Fruit fly (Drosophila melanogaster) whole organism, pupa: ENCODE measurements around the gene CanA-14F.
A peak's percentile ranks its signal among the peaks of the same experiment; 100 is the strongest.

Experiments used
- CG10348 ChIP-seq: fragments of 200-800 bp; sonication (Bioruptor generic); IDR thresholded peaks from 2 replicates; pipeline ENCODE4 v1.3.6; 2022; ENCODE audit warnings: missing biosample characterization, missing genetic modification characterization
- CG12605 ChIP-seq: fragments of 200-800 bp; sonication (Bioruptor generic); IDR thresholded peaks from 2 replicates; pipeline ENCODE4 v1.3.6; 2022; ENCODE audit warnings: missing biosample characterization, missing genetic modification characterization
- CG13204 ChIP-seq: fragments of 200-800 bp; sonication (Bioruptor generic); optimal IDR thresholded peaks from 2 replicates; lab custom pipeline; 2018; ENCODE audit warnings: missing biosample characterization, mild to moderate bottlenecking, missing genetic modification characterization, moderate library complexity
- CG14655 ChIP-seq: fragments of 200-800 bp; sonication (Bioruptor generic); optimal IDR thresholded peaks from 3 replicates; lab custom pipeline; 2017; ENCODE audit warnings: mild to moderate bottlenecking, missing biosample characterization, missing genetic modification reagents, missing genetic modification characterization
- CG15710 ChIP-seq: fragments of 200-800 bp; sonication (Bioruptor generic); optimal IDR thresholded peaks from 2 replicates; lab custom pipeline; 2018; ENCODE audit warnings: missing biosample characterization, mild to moderate bottlenecking, missing genetic modification characterization, moderate library complexity
- CG17806 ChIP-seq: fragments of 200-800 bp; sonication (Bioruptor generic); optimal IDR thresholded peaks from 2 replicates; lab custom pipeline; 2018; ENCODE audit warnings: missing biosample characterization, mild to moderate bottlenecking, missing genetic modification characterization, moderate library complexity
- CG32121 ChIP-seq: fragments of 200-800 bp; sonication (Bioruptor generic); IDR thresholded peaks from 2 replicates; pipeline ENCODE4 v1.3.6; 2022; ENCODE audit warnings: missing biosample characterization, missing genetic modification characterization
- CG34367 ChIP-seq: fragments of 200-800 bp; sonication (Bioruptor generic); optimal IDR thresholded peaks from 2 replicates; lab custom pipeline; 2018; ENCODE audit warnings: missing biosample characterization, mild to moderate bottlenecking, missing genetic modification characterization
- CG4496 ChIP-seq: fragments of 200-800 bp; sonication (Bioruptor generic); IDR thresholded peaks from 3 replicates; pipeline ENCODE4 v1.3.6; 2022; ENCODE audit warnings: missing biosample characterization, missing genetic modification characterization
- CG8159 ChIP-seq: fragments of 200-800 bp; sonication (Bioruptor generic); optimal IDR thresholded peaks from 3 replicates; lab custom pipeline; 2018; ENCODE audit warnings: missing biosample characterization, mild to moderate bottlenecking, missing genetic modification characterization, moderate library complexity
- CG8301 ChIP-seq: fragments of 200-800 bp; sonication (Bioruptor generic); optimal IDR thresholded peaks from 2 replicates; lab custom pipeline; 2018; ENCODE audit warnings: missing biosample characterization, mild to moderate bottlenecking, missing genetic modification characterization
- CG9948 ChIP-seq: fragments of 200-800 bp; sonication (Bioruptor generic); optimal IDR thresholded peaks from 2 replicates; lab custom pipeline; 2018; ENCODE audit warnings: missing biosample characterization, mild to moderate bottlenecking, missing genetic modification characterization, moderate library complexity
- D1 ChIP-seq: fragments of 200-800 bp; sonication (Bioruptor generic); optimal IDR thresholded peaks from 2 replicates; lab custom pipeline; 2018; ENCODE audit warnings: missing biosample characterization, mild to moderate bottlenecking, missing genetic modification characterization, moderate library complexity
- EcR ChIP-seq: fragments of 200-800 bp; sonication (Bioruptor generic); optimal IDR thresholded peaks from 3 replicates; lab custom pipeline; 2019; ENCODE audit warnings: missing biosample characterization, missing genetic modification characterization, mild to moderate bottlenecking, moderate library complexity, missing genetic modification reagents
- Ets98B ChIP-seq: fragments of 200-800 bp; sonication (Bioruptor generic); IDR thresholded peaks from 2 replicates; pipeline ENCODE4 v1.3.6; 2022; ENCODE audit warnings: missing biosample characterization, missing genetic modification characterization
- Pif1A ChIP-seq: fragments of 200-800 bp; sonication (Bioruptor generic); optimal IDR thresholded peaks from 3 replicates; lab custom pipeline; 2016; ENCODE audit warnings: missing biosample characterization, missing genetic modification characterization
- Pif1B ChIP-seq: fragments of 200-800 bp; sonication (Bioruptor generic); optimal IDR thresholded peaks from 3 replicates; lab custom pipeline; 2016; ENCODE audit warnings: missing biosample characterization, missing genetic modification characterization
- Snoo ChIP-seq: fragments of 200-800 bp; sonication (Bioruptor generic); optimal IDR thresholded peaks from 3 replicates; lab custom pipeline; 2017; ENCODE audit warnings: missing biosample characterization, mild to moderate bottlenecking, missing genetic modification characterization, inconsistent platforms
- fd96Ca ChIP-seq: fragments of 200-800 bp; sonication (Bioruptor generic); IDR thresholded peaks from 3 replicates; pipeline ENCODE4 v1.3.6; 2022; ENCODE audit warnings: missing biosample characterization, missing genetic modification characterization
- gl ChIP-seq: fragments of 200-800 bp; sonication (Bioruptor generic); optimal IDR thresholded peaks from 2 replicates; lab custom pipeline; 2018; ENCODE audit warnings: missing biosample characterization, mild to moderate bottlenecking, missing genetic modification characterization
- rn ChIP-seq: fragments of 200-800 bp; sonication (Bioruptor generic); IDR thresholded peaks from 2 replicates; pipeline ENCODE4 v1.3.6; 2022; ENCODE audit warnings: missing biosample characterization, missing genetic modification characterization

Gene CanA-14F

dm6 chrX:16540802-16541346 is 46.1 kb downstream of the CanA-14F start, which contains the start of gene CG9903:
Gene CG9903, minus strand, starts transcription at chrX:16540852.
- TF ChIP-seq D1 (tag; lab: Kevin White, UChicago), result no peak
- no peak for TF ChIP-seq Pif1B (GFP tag; lab: Kevin White, UChicago)
- no peak for TF ChIP-seq CG34367 (tag; lab: Kevin White, UChicago)
- TF ChIP-seq Snoo, result no peak
- no peak for TF ChIP-seq CG14655 (GFP tag; lab: Kevin White, UChicago)

- no peak for TF ChIP-seq CG8159
- no peak for TF ChIP-seq Pif1A (GFP tag; lab: Kevin White, UChicago)
- no peak for TF ChIP-seq gl (tag; lab: Kevin White, UChicago)
- TF ChIP-seq CG4496 (GFP tag; lab: Robert Waterston, UW), result no peak
- no peak for TF ChIP-seq CG9948
- no peak for TF ChIP-seq EcR (GFP tag; lab: Kevin White, UChicago)
- no peak for TF ChIP-seq Snoo
Observed at dm6 chrX:16533046-16533496, 53.9 kb downstream of the CanA-14F start, which contains the start of gene para. Gene para, minus strand, starts transcription at chrX:16533096.

dm6 chrX:16527203-16527602 is 59.8 kb downstream of the CanA-14F start:
- TF ChIP-seq CG14655 (GFP tag; lab: Kevin White, UChicago), result no peak
- no peak for TF ChIP-seq CG17806 (tag; lab: Kevin White, UChicago)
- no peak for TF ChIP-seq Pif1B (GFP tag; lab: Kevin White, UChicago)
- TF ChIP-seq Ets98B (GFP tag; lab: Robert Waterston, UW), result no peak
- TF ChIP-seq EcR (GFP tag; lab: Kevin White, UChicago), result no peak
- no peak for TF ChIP-seq Pif1A (GFP tag; lab: Kevin White, UChicago)
- no peak for TF ChIP-seq fd96Ca (GFP tag; lab: Robert Waterston, UW)
- TF ChIP-seq CG15710 (tag; lab: Kevin White, UChicago), result no peak
- TF ChIP-seq CG32121 (GFP tag; lab: Robert Waterston, UW), result no peak
- TF ChIP-seq CG34367 (tag; lab: Kevin White, UChicago), result no peak
- TF ChIP-seq CG10348 (GFP tag; lab: Robert Waterston, UW), result no peak
- no peak for TF ChIP-seq CG13204 (GFP tag; lab: Kevin White, UChicago)
- no peak for TF ChIP-seq CG8159
- no peak for TF ChIP-seq CG12605 (GFP tag; lab: Robert Waterston, UW)
- no peak for TF ChIP-seq D1 (tag; lab: Kevin White, UChicago)
- no peak for TF ChIP-seq Snoo
- no peak for TF ChIP-seq rn (GFP tag; lab: Robert Waterston, UW)

dm6 chrX:16526084-16526734 is 60.8 kb downstream of the CanA-14F start:
- no peak for TF ChIP-seq CG8159
- 0 out of 3 replicates have a peak, but pooled peaks have one; percentile 29 for TF ChIP-seq CG4496 (GFP tag; lab: Robert Waterston, UW)
- TF ChIP-seq, all 21 proteins: peak for 1

- TF ChIP-seq CG12605 (GFP tag; lab: Robert Waterston, UW), result no peak
- TF ChIP-seq CG4496 (GFP tag; lab: Robert Waterston, UW), result no peak
- no peak for TF ChIP-seq CG32121 (GFP tag; lab: Robert Waterston, UW)
- no peak for TF ChIP-seq CG10348 (GFP tag; lab: Robert Waterston, UW)
- no peak for TF ChIP-seq CG8301 (tag; lab: Kevin White, UChicago)
- TF ChIP-seq CG15710 (tag; lab: Kevin White, UChicago), result no peak
- TF ChIP-seq CG34367 (tag; lab: Kevin White, UChicago), result no peak
- no peak for TF ChIP-seq EcR (GFP tag; lab: Kevin White, UChicago)
- TF ChIP-seq Pif1B (GFP tag; lab: Kevin White, UChicago), result no peak
- TF ChIP-seq fd96Ca (GFP tag; lab: Robert Waterston, UW), result no peak
- TF ChIP-seq D1 (tag; lab: Kevin White, UChicago), result no peak
- TF ChIP-seq Snoo, result no peak
- no peak for TF ChIP-seq CG14655 (GFP tag; lab: Kevin White, UChicago)
- TF ChIP-seq CG13204 (GFP tag; lab: Kevin White, UChicago), result no peak
- no peak for TF ChIP-seq Ets98B (GFP tag; lab: Robert Waterston, UW)
- no peak for TF ChIP-seq gl (tag; lab: Kevin White, UChicago)
- no peak for TF ChIP-seq Pif1A (GFP tag; lab: Kevin White, UChicago)
- TF ChIP-seq CG9948, result no peak
- no peak for TF ChIP-seq CG17806 (tag; lab: Kevin White, UChicago)
Observed at dm6 chrX:16525315-16525714, 61.7 kb downstream of the CanA-14F start, which contains the start of gene Cnx14D. Gene Cnx14D, minus strand, starts transcription at chrX:16525415.
